Fruit fly (Drosophila melanogaster) Kc167 (cell line): Measurements from ENCODE around the gene wisp.

Experiments
- Myc ChIP-seq: fragments of >200 bp; optimal IDR thresholded peaks from 2 replicates; lab custom pipeline; 2017; ENCODE audit warnings: missing external identifiers
- h ChIP-seq: fragments of >200 bp; optimal IDR thresholded peaks from 3 replicates; lab custom pipeline; 2018; ENCODE audit warnings: missing external identifiers
- psq ChIP-seq: fragments of >200 bp; optimal IDR thresholded peaks from 2 replicates; lab custom pipeline; 2017; ENCODE audit warnings: missing external identifiers
- ttk ChIP-seq: sonication (Bioruptor generic); optimal IDR thresholded peaks from 2 replicates; lab custom pipeline; 2017; ENCODE audit warnings: missing external identifiers

- TF ChIP-seq Myc (lab: Kevin White, UChicago) = no peak
- TF ChIP-seq h (lab: Kevin White, UChicago) = no peak
- no peak for TF ChIP-seq psq (lab: Kevin White, UChicago)
- TF ChIP-seq ttk (lab: Kevin White, UChicago) = no peak
Observed at dm6 chrX:11852310-11852709, 41.4 kb upstream of the wisp start, which contains the start of gene p24-1.
